Fruit fly (Drosophila melanogaster): ENCODE results near the gene CG4218.

DNA sequence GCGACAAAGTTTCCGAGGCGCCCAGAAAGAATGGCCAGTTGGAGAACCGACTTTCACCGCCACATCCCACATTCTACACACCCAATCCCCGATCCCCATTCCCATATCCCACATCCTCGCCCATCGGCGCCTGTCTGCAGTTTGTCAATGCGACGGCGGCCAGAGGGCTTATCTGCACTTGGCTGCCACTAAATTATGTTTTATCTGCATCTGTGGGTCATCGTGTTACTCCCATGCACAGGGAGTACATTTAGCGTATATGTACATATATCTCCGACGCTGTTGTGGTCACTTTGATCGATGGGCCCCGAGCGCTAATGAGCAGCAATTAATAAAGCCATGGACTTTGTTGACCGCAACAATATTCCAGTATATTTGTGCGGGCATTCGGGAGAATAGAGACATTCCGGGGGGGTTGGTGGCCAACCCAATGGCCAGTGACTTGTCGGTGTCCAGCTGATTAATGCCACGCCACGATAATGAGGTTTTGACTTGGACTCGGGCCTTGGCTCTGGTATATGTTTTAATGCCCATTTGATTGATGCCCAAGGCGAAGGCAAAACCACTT, 8.3 kb downstream of the CG4218 start:
- TF ChIP-seq CG8478 (optimal IDR thresholded peaks at IDR 0.05), result no peak
- no peak for TF ChIP-seq CTCF (optimal IDR thresholded peaks at IDR 0.05)

All from S2 (cell line).